Fruit fly (Drosophila melanogaster) S2 (cell line): ENCODE data around the gene CG32284.

ENCODE experiments used
- CG8478 ChIP-seq: fragments of >200 bp; optimal IDR thresholded peaks from 2 replicates; lab custom pipeline; 2018
- CTCF ChIP-seq, 2 experiments: fragments of >200 bp; optimal IDR thresholded peaks; 2 replicates each; lab custom pipeline; 2018

Gene CG32284

DNA sequence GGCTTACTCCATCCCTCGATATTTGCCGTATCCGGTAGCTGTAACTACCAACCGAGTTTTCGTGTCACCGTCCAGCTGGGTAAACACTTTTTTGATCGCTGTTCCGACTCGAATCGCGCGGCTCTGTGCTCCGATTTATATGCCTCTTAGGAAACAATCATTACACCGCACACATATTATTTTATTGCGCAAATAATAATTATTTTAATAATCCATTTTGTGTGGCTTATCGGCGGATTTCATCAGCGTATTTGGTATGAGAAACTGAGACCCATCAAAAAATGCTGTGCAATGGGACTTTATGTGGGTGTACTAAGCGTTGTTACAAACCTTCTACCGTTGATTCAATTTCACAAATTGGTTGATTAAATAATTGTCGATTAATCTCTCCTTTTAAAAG is 16.6 kb downstream of the CG32284 start, which contains the start of gene CG32271:
CG32271 (minus strand) TSS at position 101 of the 400 bp plus-strand sequence.
- TF ChIP-seq CTCF (optimal IDR thresholded peaks at IDR 0.05; lab: Kevin White, UChicago) (no peak), CG8478 (lab: Kevin White, UChicago) (no peak)

DNA sequence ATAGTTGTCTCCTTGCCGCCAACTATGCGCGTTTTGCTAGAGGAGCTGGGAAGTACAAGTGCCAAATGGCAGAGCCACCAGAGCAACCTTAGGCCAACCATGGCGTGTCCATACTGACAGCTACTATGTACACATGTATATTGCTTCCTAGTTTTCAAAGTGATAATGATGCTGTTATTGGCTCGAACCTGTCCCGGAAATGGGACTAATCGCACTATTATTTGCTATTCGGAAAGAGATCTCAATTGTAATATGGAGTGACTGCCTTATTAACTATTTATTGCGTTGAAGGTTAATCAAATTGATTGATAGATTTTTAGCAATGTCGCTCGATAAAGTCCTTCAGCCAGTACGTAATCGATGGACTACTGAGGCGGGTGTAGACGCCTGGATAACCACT is 17.9 kb downstream of the CG32284 start, which contains the start of gene CG33159:
CG33159 (minus strand) TSS at position 101 of the 400 bp plus-strand sequence.
- TF ChIP-seq CG8478 (lab: Kevin White, UChicago) (no peak), CTCF (optimal IDR thresholded peaks at IDR 0.05; lab: Kevin White, UChicago) (no peak)

DNA sequence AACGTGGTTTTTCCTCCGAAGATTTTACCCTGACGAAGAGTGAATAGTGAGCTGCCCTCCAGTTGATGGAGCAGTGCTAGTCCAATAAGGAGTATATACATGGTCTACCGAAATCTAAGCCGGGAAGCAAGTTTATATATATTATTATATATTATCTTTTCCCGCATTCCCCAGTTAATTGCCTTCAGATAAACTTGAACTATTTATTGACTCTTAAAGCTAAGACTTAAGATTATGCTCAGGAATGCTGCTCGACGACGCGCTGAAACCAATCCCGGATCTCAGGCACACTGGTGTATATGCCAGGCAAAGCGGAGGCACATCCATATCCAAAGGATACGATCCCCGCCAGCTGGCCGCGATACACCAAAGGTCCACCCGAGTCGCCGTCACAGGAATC is 18.9 kb downstream of the CG32284 start, which contains the start of gene CG32277:
CG32277 (minus strand) TSS at position 101 of the 400 bp plus-strand sequence.
- TF ChIP-seq CTCF (optimal IDR thresholded peaks at IDR 0.05; lab: Kevin White, UChicago), result no peak

DNA sequence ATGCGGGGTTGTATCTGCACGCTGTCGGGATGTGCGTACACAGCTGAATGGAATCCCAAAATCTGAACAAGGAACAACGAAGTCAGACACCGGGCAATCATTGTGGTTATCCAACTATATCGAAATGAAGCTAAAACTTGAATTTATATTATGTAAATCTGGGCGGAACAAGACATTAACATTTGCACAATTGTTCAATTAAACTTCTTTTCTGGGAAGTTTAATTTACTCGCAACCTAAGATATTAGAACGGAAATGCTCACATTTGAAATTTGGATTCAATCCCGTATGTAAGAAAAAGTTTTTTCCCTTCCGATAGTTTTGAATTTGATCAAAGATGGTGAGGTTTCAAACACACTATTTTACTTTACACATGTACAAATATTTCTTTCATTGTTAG is 19.8 kb downstream of the CG32284 start, which contains the start of gene CG33160:
CG33160 (minus strand) TSS at position 101 of the 400 bp plus-strand sequence.
- no peak for TF ChIP-seq CG8478 (lab: Kevin White, UChicago)
- TF ChIP-seq CTCF (optimal IDR thresholded peaks at IDR 0.05; lab: Kevin White, UChicago), result no peak

DNA sequence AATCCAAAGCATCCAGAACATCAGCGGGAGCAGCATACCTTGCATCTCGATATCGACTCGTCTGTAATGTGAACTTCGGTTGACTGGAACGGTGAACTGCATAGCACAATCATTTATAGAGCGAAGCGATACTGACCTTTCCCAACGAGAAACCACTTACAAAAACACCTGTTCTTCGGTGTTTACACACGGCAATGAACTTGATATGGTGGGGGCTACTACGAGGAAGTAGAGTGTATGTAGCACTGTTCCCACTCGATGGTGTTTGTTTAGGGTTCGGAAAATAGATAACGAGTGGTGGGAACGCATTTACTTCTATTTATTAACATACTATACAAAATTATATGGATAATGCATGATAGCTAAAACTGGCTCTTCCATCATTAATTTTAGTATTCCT is 22.4 kb downstream of the CG32284 start, which contains the start of the genes CG32269 and CG32270:
CG32269 (minus strand) TSS at position 91 of the 400 bp plus-strand sequence.
CG32270 (minus strand) TSS at position 91 of the 400 bp plus-strand sequence.
- TF ChIP-seq CTCF (optimal IDR thresholded peaks at IDR 0.05; lab: Kevin White, UChicago), result no peak
- no peak for TF ChIP-seq CG8478 (lab: Kevin White, UChicago)

DNA sequence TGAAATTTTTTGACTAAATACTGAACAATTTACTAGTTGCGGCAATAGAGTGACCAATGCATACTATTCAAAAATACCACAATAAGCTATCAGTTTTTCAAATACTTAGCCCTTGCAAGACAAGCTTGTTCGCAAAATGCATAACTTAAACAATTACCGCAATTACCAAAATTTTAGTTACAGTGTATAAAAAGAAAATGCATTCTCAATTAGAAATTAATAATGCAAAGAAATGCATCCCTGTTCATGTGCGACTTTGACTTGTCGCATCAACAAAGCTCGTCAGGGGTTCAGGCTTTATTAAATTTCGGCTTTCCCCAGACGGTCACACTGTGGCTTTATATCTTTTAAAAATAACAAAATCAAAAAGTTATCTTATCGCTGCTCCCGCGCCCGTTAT is 32.4 kb downstream of the CG32284 start, which contains the start of the genes hob and nSMase:
hob (minus strand) TSS at position 62 of the 400 bp plus-strand sequence.
nSMase (plus strand) TSS at position 298 of the 400 bp plus-strand sequence.
- TF ChIP-seq CTCF (optimal IDR thresholded peaks at IDR 0.05; lab: Kevin White, UChicago), result no peak
- no peak for TF ChIP-seq CG8478 (lab: Kevin White, UChicago)

DNA sequence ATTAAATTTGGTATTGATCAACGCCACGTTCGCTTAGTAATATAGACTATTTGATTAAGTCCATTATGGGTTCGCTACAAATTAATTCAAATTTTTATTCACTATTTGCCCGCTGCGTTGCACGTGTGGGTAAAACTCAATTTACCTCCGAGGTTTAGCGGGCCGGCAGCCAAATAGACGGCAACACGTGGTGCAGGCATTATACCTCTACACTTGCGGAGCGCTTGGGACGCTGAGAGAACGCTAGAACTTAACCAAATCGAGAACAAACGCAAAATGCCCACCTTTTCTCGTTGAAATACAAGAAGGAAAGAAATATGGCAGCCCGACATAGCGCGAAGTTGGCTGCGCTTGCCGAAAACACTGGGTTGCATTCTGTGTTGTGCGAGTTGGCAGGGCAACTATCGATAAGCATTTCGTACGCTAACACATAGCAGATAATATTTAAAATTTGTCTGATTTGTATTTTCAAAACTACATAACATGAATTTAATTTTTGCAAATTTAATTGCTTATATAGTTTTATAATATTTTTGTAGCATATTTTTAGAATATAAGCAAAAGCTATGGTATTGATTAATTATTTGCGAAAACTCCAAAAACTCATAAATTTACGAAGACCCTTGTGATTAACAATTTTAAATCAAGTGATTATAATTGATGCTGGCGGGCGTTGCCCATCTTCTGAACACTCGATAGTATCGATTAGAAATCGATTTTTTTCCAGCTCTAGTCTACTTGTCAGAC is 36.4 kb downstream of the CG32284 start, which contains the start of the genes RpL28 and eIF1:
RpL28 (minus strand) TSS at position 318 of the 747 bp plus-strand sequence.
eIF1 (plus strand) TSS at position 699 of the 747 bp plus-strand sequence.
- TF ChIP-seq CTCF (optimal IDR thresholded peaks at IDR 0.05; lab: Kevin White, UChicago) (no peak), CG8478 (lab: Kevin White, UChicago) (no peak)

DNA sequence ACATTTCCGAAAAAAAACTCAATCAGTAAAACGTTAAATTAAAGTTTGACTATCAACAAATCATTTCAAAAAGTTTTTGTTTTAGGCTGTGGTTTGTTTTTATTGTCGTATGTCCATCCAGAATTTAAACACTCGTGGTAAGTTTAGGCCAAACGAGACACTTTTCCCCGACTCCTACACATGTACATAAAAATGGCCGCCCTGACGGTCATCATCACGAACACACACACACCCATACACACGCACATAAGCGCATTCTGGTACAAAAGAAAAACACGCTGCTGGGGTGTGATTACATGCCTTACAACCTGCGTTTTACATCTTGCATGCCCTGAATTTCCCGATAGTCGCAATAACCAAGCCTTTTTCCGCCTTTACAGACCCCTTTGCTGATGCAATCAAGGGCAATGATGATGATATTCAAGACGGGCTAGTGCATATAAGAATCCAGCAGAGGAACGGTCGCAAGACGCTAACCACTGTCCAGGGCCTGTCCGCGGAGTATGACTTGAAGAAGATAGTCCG is 37.0 kb downstream of the CG32284 start:
- TF ChIP-seq CG8478 (lab: Kevin White, UChicago), result no peak
- TF ChIP-seq CTCF (optimal IDR thresholded peaks at IDR 0.05; lab: Kevin White, UChicago), result no peak

DNA sequence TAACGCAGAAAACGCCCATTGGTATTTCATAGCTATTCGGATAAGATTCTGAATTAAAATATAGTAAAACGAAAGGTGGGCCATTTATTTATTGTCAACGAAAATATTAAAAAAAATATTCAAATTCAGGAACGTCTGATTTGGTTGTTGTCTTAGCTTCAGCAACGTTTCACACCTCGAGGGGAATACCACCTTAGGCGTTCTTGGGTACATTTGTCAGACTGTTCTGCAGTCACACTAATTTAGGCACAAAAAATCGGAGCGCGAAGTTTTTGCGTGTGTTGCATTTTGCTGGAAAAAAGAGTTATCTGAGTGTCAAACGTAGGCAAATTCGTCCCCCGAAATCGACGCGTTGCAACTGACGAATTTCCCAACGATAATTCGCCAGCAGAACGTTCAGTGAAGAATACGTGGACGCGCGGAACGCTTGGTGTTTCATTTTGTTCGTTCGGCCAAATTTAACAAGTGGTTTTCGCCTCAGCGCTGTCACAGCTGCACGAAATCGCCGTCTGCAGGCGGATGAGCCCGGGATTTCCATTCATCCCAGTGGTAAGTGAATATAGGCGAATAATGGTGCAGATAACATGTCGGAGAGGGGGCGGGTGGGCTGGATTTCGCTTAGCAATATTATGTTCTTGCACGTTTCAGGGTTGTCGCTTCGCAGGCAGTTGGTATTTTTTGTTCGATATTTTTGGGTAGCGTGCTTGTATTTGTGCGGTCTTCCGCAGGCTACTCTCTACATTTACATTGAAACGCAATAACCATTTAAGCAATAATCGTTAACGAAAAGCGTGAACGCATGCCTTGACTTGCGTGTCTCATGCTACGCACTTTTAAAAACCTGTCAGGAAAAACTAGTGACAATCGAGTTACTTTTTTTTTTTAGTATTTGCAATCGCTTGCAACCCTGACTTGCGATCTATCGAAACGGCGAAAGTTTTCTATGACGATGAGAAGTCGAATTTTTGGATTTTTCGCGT is 38.6 kb downstream of the CG32284 start, which contains the start of gene Larp4B:
Larp4B (plus strand) TSS at position 99 of the 980 bp plus-strand sequence.
- TF ChIP-seq CTCF (optimal IDR thresholded peaks at IDR 0.05; lab: Kevin White, UChicago), result peak in 1 of 2 experiments; percentile 61
- TF ChIP-seq CG8478 (lab: Kevin White, UChicago), result no peak

DNA sequence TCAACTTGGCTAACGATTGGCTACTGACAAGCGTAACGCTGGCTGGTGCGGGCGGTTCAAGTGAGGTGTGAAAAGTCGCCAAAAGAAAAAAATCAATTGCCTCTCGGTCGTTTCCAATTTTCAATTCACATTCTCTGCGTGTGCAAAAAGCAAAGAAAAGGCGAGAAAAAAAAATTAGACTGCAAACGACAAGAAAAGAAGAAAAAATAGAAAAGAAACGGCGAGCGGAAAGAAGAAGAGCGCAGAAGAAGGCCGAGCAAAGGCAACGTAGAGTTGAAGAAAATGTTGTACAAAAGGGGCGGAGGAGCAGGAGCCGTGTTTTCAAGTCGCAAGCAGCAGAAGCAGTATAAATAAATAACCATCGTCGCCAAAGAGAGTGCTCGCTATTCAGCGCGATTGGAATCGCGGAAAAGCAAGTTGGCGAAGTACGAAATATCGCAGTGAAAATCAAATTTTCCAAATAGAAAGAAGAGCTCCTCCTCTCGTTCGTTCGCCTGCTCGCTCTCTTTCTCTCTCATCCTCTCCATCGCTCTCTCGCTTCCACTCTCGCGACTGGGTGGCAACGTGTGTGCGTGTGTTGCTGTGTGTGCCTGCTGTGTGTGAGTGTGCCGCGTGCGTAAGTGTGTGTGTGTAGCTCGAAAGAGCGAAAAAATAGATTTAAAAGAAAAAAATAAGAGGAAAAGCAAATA is 39.4 kb downstream of the CG32284 start:
- TF ChIP-seq CTCF (optimal IDR thresholded peaks at IDR 0.05; lab: Kevin White, UChicago) (no peak), CG8478 (lab: Kevin White, UChicago) (no peak)

DNA sequence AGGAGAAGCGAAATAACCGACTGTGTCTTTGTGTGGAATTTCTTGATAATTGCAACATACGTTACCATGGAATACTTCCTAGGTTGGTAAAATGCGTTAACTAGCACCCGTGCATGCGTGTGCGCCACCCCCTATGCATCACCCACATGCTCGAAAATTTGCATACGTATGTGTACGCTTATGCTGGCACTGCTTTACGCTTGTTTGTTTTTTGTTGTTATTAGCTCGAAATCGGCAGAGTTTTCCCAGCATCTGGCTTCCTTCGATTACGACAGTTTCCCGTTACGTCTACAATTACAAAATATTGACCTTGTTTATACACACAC is 40.0 kb downstream of the CG32284 start:
- TF ChIP-seq CG8478 (lab: Kevin White, UChicago) (no peak), CTCF (optimal IDR thresholded peaks at IDR 0.05; lab: Kevin White, UChicago) (no peak)

DNA sequence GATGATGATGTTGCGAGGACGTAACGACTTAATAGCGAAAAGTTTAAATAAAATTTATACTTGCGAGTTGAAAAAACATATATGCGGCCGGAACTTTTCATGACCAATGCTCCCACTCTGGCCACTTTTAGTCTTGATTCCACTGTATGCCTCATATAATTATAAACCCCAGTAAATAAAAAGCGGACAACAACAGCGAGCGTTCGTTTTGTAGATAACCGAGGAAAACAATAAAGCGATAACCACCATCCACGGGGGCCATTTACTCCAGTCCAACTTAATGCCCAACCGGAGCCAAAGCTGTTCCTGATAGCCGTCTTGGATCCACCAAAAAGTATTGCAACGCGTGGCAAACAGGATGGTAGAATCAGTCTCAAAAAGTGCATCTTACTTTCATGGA is 49.9 kb downstream of the CG32284 start:
- TF ChIP-seq CTCF (optimal IDR thresholded peaks at IDR 0.05; lab: Kevin White, UChicago), result no peak
